Worm (Caenorhabditis elegans): ENCODE data around the gene apt-9.

The apt-9 gene

DNA sequence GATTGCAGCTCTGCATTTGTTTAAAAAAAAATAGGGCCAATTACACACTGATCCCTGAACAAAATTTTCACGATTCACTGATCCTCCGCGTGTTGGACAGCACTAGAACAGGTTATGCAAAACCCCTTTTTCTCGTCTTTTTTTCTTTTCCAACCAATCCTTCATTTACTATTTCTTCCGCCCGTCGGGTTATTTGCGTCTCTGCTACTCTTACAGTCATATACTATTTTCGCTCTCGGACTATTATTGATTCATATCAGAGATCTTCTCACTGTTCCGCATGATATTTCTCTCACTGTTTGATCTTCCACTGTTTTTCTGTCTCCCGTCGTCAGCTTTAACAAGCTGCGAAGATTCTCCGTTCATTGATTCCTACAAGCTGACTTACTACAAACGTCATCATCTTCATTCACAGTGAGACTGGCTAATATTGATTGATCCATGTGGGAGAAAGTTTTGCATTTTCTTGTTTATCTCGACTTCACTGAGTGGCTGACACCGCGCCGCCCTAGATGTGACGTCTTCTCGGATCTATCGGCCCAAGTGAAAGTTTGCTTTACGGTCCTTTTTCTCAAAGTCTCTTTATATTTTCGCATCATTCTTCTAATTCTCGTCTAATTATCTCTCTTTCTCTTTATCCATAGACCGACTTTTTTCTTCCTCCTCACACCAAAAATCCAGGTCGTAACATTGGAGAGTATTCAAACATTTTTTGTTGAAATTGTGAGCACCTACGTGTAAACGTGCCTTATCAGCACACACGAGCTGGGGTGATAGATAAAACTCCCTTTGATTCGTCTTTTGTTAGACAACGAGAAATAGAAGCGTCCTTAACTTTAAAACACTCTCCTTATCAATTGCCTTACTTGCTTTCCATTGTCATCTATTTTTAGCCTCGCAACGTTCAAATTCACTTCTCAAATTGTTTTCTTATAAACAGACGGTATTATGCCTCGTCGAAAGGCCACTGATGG lies 31.9 kb upstream of the apt-9 start:
- no peak for TF ChIP-seq ztf-16 (tag; optimal IDR thresholded peaks at IDR 0.05)
- TF ChIP-seq fkh-6 (tag; optimal IDR thresholded peaks at IDR 0.05), result no peak
- TF ChIP-seq ref-2 (tag; optimal IDR thresholded peaks at IDR 0.05), result peak; percentile 50
- TF ChIP-seq ceh-34 (tag; optimal IDR thresholded peaks at IDR 0.05), result no peak
- no peak for TF ChIP-seq zip-5 (tag; optimal IDR thresholded peaks at IDR 0.05)
- TF ChIP-seq K02D7.2 (tag; optimal IDR thresholded peaks at IDR 0.05), result no peak
- no peak for TF ChIP-seq syd-9 (tag; optimal IDR thresholded peaks at IDR 0.05)
- TF ChIP-seq nfya-1 (tag; optimal IDR thresholded peaks at IDR 0.05), result peak; percentile 10
- TF ChIP-seq ets-4 (tag; optimal IDR thresholded peaks at IDR 0.05), result no peak
- TF ChIP-seq ceh-31 (tag; optimal IDR thresholded peaks at IDR 0.05), result no peak
- TF ChIP-seq elt-2 (tag; optimal IDR thresholded peaks at IDR 0.05), result peak; percentile 78

DNA sequence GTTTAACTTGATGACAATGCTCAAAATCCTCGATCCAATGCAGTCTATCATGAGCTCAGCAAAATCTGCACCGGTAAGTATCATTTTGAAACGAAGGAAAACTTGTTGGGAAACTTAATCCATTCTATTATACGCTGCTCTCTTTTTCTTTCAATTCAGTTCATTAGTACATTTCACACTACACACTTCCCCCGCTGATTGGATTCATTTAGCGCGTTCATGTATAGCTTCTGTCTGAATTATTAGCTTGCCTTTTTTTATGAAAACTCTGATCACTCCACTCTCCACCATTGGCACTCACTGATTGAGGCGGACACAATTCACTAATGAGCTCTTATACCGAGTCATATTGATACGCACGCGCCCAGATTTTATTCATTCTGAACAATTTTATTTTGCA lies 30.1 kb upstream of the apt-9 start:
- TF ChIP-seq ceh-22 (tag; optimal IDR thresholded peaks at IDR 0.05) (no peak), hlh-6 (tag; optimal IDR thresholded peaks at IDR 0.05) (no peak), pha-4 (tag; optimal IDR thresholded peaks at IDR 0.05) (no peak), elt-2 (tag; optimal IDR thresholded peaks at IDR 0.05) (no peak), ceh-2 (tag; optimal IDR thresholded peaks at IDR 0.05) (no peak)

DNA sequence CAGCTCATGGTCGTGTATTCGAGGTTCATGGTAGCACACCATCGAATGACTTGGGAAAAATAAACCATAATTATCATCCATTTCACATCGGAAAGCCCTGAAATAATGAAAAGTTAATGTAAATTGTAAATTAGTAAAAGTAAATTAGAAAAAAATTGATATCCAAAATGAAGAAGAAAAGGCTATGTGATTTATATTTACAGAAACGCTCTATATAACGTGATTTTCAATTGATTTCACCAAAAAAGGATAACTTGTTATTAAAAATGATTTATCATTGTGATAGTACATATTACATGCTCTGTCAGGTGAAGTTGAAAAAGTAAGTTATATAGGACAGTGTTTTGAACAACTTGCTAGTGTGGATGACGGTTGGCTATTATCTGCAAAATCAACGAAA lies 25.6 kb upstream of the apt-9 start, which contains the start of gene C09F12.3:
TSS of gene C09F12.3 (minus strand) at position 101 of the 400 bp plus-strand sequence.
- no peak for TF ChIP-seq ztf-16 (tag; optimal IDR thresholded peaks at IDR 0.05)
- TF ChIP-seq fkh-6 (tag; optimal IDR thresholded peaks at IDR 0.05), result no peak
- TF ChIP-seq nfya-1 (tag; optimal IDR thresholded peaks at IDR 0.05), result no peak
- no peak for TF ChIP-seq elt-2 (tag; optimal IDR thresholded peaks at IDR 0.05)
- no peak for TF ChIP-seq syd-9 (tag; optimal IDR thresholded peaks at IDR 0.05)
- TF ChIP-seq unc-86 (tag; optimal IDR thresholded peaks at IDR 0.05), result no peak
- TF ChIP-seq pqm-1 (tag; optimal IDR thresholded peaks at IDR 0.05), result no peak

ce11 chrX:11047183-11047582 lies 21.1 kb upstream of the apt-9 start, which contains the start of gene clc-1:
Gene clc-1 (plus strand): TSS chrX:11047446.
- TF ChIP-seq rnt-1 (tag; optimal IDR thresholded peaks at IDR 0.05) (no peak), elt-2 (tag; optimal IDR thresholded peaks at IDR 0.05) (peak; percentile 59)

DNA sequence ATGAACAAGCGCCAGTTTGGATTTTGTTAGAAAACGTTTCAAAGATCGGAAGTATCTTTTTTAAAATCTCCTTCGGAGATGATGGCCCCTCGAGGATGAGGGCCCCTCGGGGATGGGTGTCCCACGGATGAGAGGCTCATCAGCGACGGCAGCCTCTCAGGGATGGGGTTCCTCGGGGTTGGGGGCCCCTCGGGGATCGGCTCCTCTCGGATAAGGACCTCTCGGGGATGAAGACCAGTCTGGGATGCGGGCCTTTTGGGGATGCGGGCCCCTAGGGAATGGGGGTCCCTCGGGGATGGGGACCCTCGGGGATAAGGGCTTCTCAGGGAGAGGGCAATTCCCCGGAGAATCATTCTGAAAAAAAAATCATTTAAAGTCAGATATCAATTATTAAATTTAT lies 18.0 kb upstream of the apt-9 start:
- TF ChIP-seq ceh-2 (tag; optimal IDR thresholded peaks at IDR 0.05) (no peak), ceh-24 (tag; optimal IDR thresholded peaks at IDR 0.05) (no peak), T23F11.4 (GFP tag; optimal IDR thresholded peaks at IDR 0.05) (no peak), nfya-1 (tag; optimal IDR thresholded peaks at IDR 0.05) (no peak), tbx-7 (tag; optimal IDR thresholded peaks at IDR 0.05) (no peak)

DNA sequence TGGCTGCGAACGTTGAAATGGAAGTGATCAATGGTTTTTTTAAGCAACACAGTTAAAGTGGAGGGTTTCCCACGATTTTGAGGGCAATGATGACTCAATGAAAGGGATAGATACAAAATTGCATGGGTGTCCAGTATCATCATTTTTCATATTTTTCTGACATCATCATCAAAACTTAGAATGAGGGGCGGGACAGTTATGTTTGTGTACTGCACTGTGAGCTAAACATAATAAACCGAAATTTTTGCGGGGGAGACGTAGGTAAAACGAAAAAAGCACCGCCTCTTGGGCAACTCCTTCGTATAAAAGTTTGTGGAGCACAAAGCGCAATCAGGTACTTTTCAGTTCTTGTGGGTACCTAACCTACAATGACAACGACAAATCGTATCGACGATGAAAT lies 14.7 kb upstream of the apt-9 start, which contains the start of gene C09F12.2:
TSS of gene C09F12.2 (plus strand) at position 301 of the 400 bp plus-strand sequence.
- TF ChIP-seq unc-42 (tag; optimal IDR thresholded peaks at IDR 0.05), result no peak
- TF ChIP-seq ceh-22 (tag; optimal IDR thresholded peaks at IDR 0.05), result no peak
- no peak for TF ChIP-seq dmd-4 (tag; optimal IDR thresholded peaks at IDR 0.05; ENCODE audit: borderline replicate concordance)
- TF ChIP-seq ceh-2 (tag; optimal IDR thresholded peaks at IDR 0.05), result no peak
- no peak for TF ChIP-seq pat-9 (tag; optimal IDR thresholded peaks at IDR 0.05)
- no peak for TF ChIP-seq ceh-34 (tag; optimal IDR thresholded peaks at IDR 0.05)
- TF ChIP-seq ceh-18 (tag; optimal IDR thresholded peaks at IDR 0.05), result no peak
- no peak for TF ChIP-seq gmeb-2 (tag; optimal IDR thresholded peaks at IDR 0.05)
- TF ChIP-seq ceh-48 (tag; optimal IDR thresholded peaks at IDR 0.05), result no peak
- no peak for TF ChIP-seq npax-4 (tag; optimal IDR thresholded peaks at IDR 0.05)
- TF ChIP-seq elt-2 (tag; optimal IDR thresholded peaks at IDR 0.05), result no peak
- TF ChIP-seq fkh-10 (GFP tag; optimal IDR thresholded peaks at IDR 0.05), result no peak
- no peak for TF ChIP-seq tbx-7 (tag; optimal IDR thresholded peaks at IDR 0.05)
- no peak for TF ChIP-seq syd-9 (tag; optimal IDR thresholded peaks at IDR 0.05)
- TF ChIP-seq Y22D7AL.16 (tag; optimal IDR thresholded peaks at IDR 0.05), result no peak

Data from whole organism, late embryonic.